Worm (Caenorhabditis elegans): Measurements from ENCODE around the gene hmt-1.

DNA sequence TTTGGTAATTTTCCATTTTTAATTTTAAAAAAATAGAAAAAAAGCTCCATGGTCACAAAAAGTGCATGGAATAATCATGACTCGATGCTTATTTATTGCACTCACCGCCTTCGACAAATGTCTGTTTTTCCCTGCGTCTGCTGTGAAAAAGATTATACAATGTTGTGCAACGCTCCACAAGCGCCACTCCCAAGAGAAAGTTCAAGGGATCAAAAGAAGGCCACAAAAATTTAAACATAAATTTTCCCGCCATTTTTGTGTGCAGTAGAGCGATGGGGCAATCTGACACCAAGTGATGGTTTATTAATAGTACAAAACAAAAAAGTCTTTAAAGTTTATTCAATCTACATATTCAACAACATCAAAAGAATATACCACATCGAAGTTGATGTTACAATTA lies 39.2 kb upstream of the hmt-1 start, which contains the start of gene fbxa-128:
- TF ChIP-seq ref-2 (tag; optimal IDR thresholded peaks at IDR 0.05) (no peak), tbx-2 (tag; optimal IDR thresholded peaks at IDR 0.05) (no peak), nfya-1 (tag; optimal IDR thresholded peaks at IDR 0.05) (peak; percentile 16), mec-3 (tag; optimal IDR thresholded peaks at IDR 0.05; ENCODE audit: borderline replicate concordance) (no peak)
